Fruit fly (Drosophila melanogaster) whole organism, embryonic: ENCODE measurements around the gene Ugt35A1.
A peak's percentile ranks its signal among the peaks of the same experiment; 100 is the strongest.

Source experiments
- Atf-2 ChIP-seq: fragments of 200-800 bp; sonication (Bioruptor generic); optimal IDR thresholded peaks from 2 replicates; lab custom pipeline; 2016; ENCODE audit warnings: missing biosample characterization, missing genetic modification characterization
- CG10274 ChIP-seq: fragments of 200-800 bp; sonication (Bioruptor generic); optimal IDR thresholded peaks from 3 replicates; lab custom pipeline; 2017; ENCODE audit warnings: missing biosample characterization, mild to moderate bottlenecking, missing genetic modification characterization
- CG12299 ChIP-seq: fragments of 200-800 bp; sonication (Bioruptor generic); optimal IDR thresholded peaks from 2 replicates; lab custom pipeline; 2018; ENCODE audit warnings: missing biosample characterization, mild to moderate bottlenecking, missing genetic modification characterization
- CG1233 ChIP-seq: fragments of 200-800 bp; sonication (Bioruptor generic); optimal IDR thresholded peaks from 4 replicates; lab custom pipeline; 2018; ENCODE audit warnings: missing biosample characterization, mild to moderate bottlenecking, missing genetic modification characterization
- CG17568 ChIP-seq: fragments of 200-800 bp; sonication (Bioruptor generic); optimal IDR thresholded peaks from 2 replicates; lab custom pipeline; 2018; ENCODE audit warnings: missing biosample characterization, mild to moderate bottlenecking, missing genetic modification characterization, moderate library complexity
- CG17912 ChIP-seq: fragments of 200-800 bp; sonication (Bioruptor generic); optimal IDR thresholded peaks from 2 replicates; lab custom pipeline; 2018; ENCODE audit warnings: missing biosample characterization, mild to moderate bottlenecking, missing genetic modification characterization
- CG31388 ChIP-seq: fragments of 200-800 bp; sonication (Bioruptor generic); optimal IDR thresholded peaks from 2 replicates; lab custom pipeline; 2016; ENCODE audit warnings: missing biosample characterization, missing genetic modification characterization
- CG32767 ChIP-seq: fragments of 200-800 bp; sonication (Bioruptor generic); IDR thresholded peaks from 2 replicates; pipeline ENCODE4 v1.3.6; 2022; ENCODE audit warnings: missing biosample characterization, missing genetic modification characterization
- CG33557 ChIP-seq: fragments of 200-800 bp; sonication (Bioruptor generic); optimal IDR thresholded peaks from 2 replicates; lab custom pipeline; 2019; ENCODE audit warnings: missing biosample characterization, mild to moderate bottlenecking, missing genetic modification characterization, moderate library complexity
- CG34376 ChIP-seq: fragments of 200-800 bp; sonication (Bioruptor generic); optimal IDR thresholded peaks from 2 replicates; lab custom pipeline; 2018; ENCODE audit warnings: missing biosample characterization, mild to moderate bottlenecking, missing genetic modification characterization
- CG3838 ChIP-seq: fragments of 200-800 bp; sonication (Bioruptor generic); optimal IDR thresholded peaks from 3 replicates; lab custom pipeline; 2016; ENCODE audit warnings: missing biosample characterization, missing genetic modification characterization
- CG42726 ChIP-seq: fragments of 200-800 bp; sonication (Bioruptor generic); IDR thresholded peaks from 2 replicates; pipeline ENCODE4 v1.3.6; 2022; ENCODE audit warnings: missing biosample characterization, missing genetic modification characterization; ENCODE audit not compliant: partially characterized antibody
- CG4328 ChIP-seq: fragments of 200-800 bp; sonication (Bioruptor generic); optimal IDR thresholded peaks from 3 replicates; lab custom pipeline; 2017; ENCODE audit warnings: missing biosample characterization, missing genetic modification reagents, missing genetic modification characterization
- CG4617 ChIP-seq: fragments of 200-800 bp; sonication (Bioruptor generic); optimal IDR thresholded peaks from 3 replicates; lab custom pipeline; 2016; ENCODE audit warnings: missing biosample characterization, missing genetic modification characterization, borderline replicate concordance
- CG5245 ChIP-seq: fragments of 200-800 bp; sonication (Bioruptor generic); optimal IDR thresholded peaks from 3 replicates; lab custom pipeline; 2016; ENCODE audit warnings: missing biosample characterization, missing genetic modification characterization
- CG7357 ChIP-seq: fragments of 200-800 bp; sonication (Bioruptor generic); IDR thresholded peaks from 3 replicates; pipeline ENCODE4 v1.3.6; 2022; ENCODE audit warnings: missing biosample characterization, missing genetic modification characterization
- CG7963 ChIP-seq: fragments of 200-800 bp; sonication (Bioruptor generic); IDR thresholded peaks from 3 replicates; pipeline ENCODE4 v1.3.6; 2022; ENCODE audit warnings: missing biosample characterization, missing genetic modification characterization; ENCODE audit not compliant: partially characterized antibody
- CG8290 ChIP-seq, 3 experiments: fragments of 200-800 bp; sonication (Bioruptor generic); optimal IDR thresholded peaks; 2 replicates each; lab custom pipeline; 2016 to 2019; ENCODE audit warnings: missing biosample characterization in 3 of 3, missing genetic modification characterization in 3 of 3, mild to moderate bottlenecking in 2 of 3, moderate library complexity in 1 of 3
- CG8388 ChIP-seq: fragments of 200-800 bp; sonication (Bioruptor generic); optimal IDR thresholded peaks from 2 replicates; lab custom pipeline; 2019; ENCODE audit warnings: missing biosample characterization, mild to moderate bottlenecking, missing genetic modification characterization, moderate library complexity
- Dll ChIP-seq: fragments of 200-800 bp; sonication (Bioruptor generic); IDR thresholded peaks from 4 replicates; pipeline ENCODE4 v1.3.6; 2022; ENCODE audit warnings: missing biosample characterization, missing genetic modification characterization; ENCODE audit not compliant: partially characterized antibody
- HLHmδ ChIP-seq: fragments of 200-800 bp; sonication (Bioruptor generic); optimal IDR thresholded peaks from 2 replicates; lab custom pipeline; 2018; ENCODE audit warnings: missing biosample characterization, mild to moderate bottlenecking, missing genetic modification characterization, moderate library complexity
- HmgD ChIP-seq: fragments of 200-800 bp; sonication (Bioruptor generic); optimal IDR thresholded peaks from 3 replicates; lab custom pipeline; 2016; ENCODE audit warnings: missing biosample characterization, missing genetic modification characterization
- NC2α ChIP-seq: fragments of 200-800 bp; sonication (Bioruptor generic); optimal IDR thresholded peaks from 2 replicates; lab custom pipeline; 2016; ENCODE audit warnings: missing biosample characterization, missing genetic modification characterization
- NK7.1 ChIP-seq: fragments of 200-800 bp; sonication (Bioruptor generic); optimal IDR thresholded peaks from 3 replicates; lab custom pipeline; 2016; ENCODE audit warnings: missing biosample characterization, missing genetic modification characterization
- Nf-YB ChIP-seq: fragments of 200-800 bp; sonication (Bioruptor generic); optimal IDR thresholded peaks from 3 replicates; lab custom pipeline; 2019; ENCODE audit warnings: missing biosample characterization, mild to moderate bottlenecking, missing genetic modification characterization, moderate library complexity
- NfI ChIP-seq: fragments of 200-800 bp; sonication (Bioruptor generic); optimal IDR thresholded peaks from 3 replicates; lab custom pipeline; 2018; ENCODE audit warnings: missing biosample characterization, mild to moderate bottlenecking, missing genetic modification characterization, moderate library complexity
- Optix ChIP-seq: fragments of 200-800 bp; sonication (Bioruptor generic); IDR thresholded peaks from 3 replicates; pipeline ENCODE4 v1.3.6; 2022; ENCODE audit warnings: missing biosample characterization, missing genetic modification characterization
- Pdp1 ChIP-seq, 2 experiments: fragments of 200-800 bp; sonication (Bioruptor generic); optimal IDR thresholded peaks; 3 replicates each; lab custom pipeline; 2016; ENCODE audit warnings: missing biosample characterization in 2 of 2, missing genetic modification characterization in 2 of 2, mild to moderate bottlenecking in 1 of 2, moderate library complexity in 1 of 2
- Sry-δ ChIP-seq: fragments of 200-800 bp; sonication (Bioruptor generic); optimal IDR thresholded peaks from 2 replicates; lab custom pipeline; 2016; ENCODE audit warnings: missing biosample characterization, missing genetic modification characterization
- Xbp1 ChIP-seq: fragments of 200-800 bp; sonication (Bioruptor generic); optimal IDR thresholded peaks from 3 replicates; lab custom pipeline; 2016; ENCODE audit warnings: missing biosample characterization, mild to moderate bottlenecking, missing genetic modification characterization
- bcd ChIP-seq: fragments of 200-800 bp; sonication (Bioruptor generic); optimal IDR thresholded peaks from 2 replicates; lab custom pipeline; 2017; ENCODE audit warnings: missing biosample characterization, mild to moderate bottlenecking, missing genetic modification characterization
- bowl ChIP-seq: fragments of 200-800 bp; sonication (Bioruptor generic); IDR thresholded peaks from 2 replicates; pipeline ENCODE4 v1.3.6; 2022; ENCODE audit warnings: missing biosample characterization, missing genetic modification characterization
- cad ChIP-seq: fragments of >200 bp; optimal IDR thresholded peaks from 2 replicates; lab custom pipeline; 2017; ENCODE audit warnings: missing biosample characterization, missing genetic modification characterization
- cato ChIP-seq: fragments of 200-800 bp; sonication (Bioruptor generic); optimal IDR thresholded peaks from 2 replicates; lab custom pipeline; 2016; ENCODE audit warnings: missing biosample characterization, missing genetic modification characterization, borderline replicate concordance
- cg ChIP-seq: fragments of 200-800 bp; sonication (Bioruptor generic); optimal IDR thresholded peaks from 3 replicates; lab custom pipeline; 2019; ENCODE audit warnings: missing biosample characterization, mild to moderate bottlenecking, missing genetic modification characterization, moderate library complexity
- chn ChIP-seq: fragments of 200-800 bp; sonication (Bioruptor generic); optimal IDR thresholded peaks from 2 replicates; lab custom pipeline; 2016; ENCODE audit warnings: missing biosample characterization, missing genetic modification characterization
- crol ChIP-seq: fragments of 200-800 bp; sonication (Bioruptor generic); IDR thresholded peaks from 2 replicates; pipeline ENCODE4 v1.3.6; 2022; ENCODE audit warnings: missing biosample characterization, missing genetic modification characterization
- ems ChIP-seq: fragments of 200-800 bp; sonication (Bioruptor generic); optimal IDR thresholded peaks from 3 replicates; lab custom pipeline; 2016; ENCODE audit warnings: missing biosample characterization, missing genetic modification characterization
- exex ChIP-seq: fragments of 200-800 bp; sonication (Bioruptor generic); optimal IDR thresholded peaks from 4 replicates; lab custom pipeline; 2018; ENCODE audit warnings: missing biosample characterization, mild to moderate bottlenecking, missing genetic modification characterization, moderate library complexity
- fu2 ChIP-seq: fragments of 200-800 bp; sonication (Bioruptor generic); optimal IDR thresholded peaks from 2 replicates; lab custom pipeline; 2016; ENCODE audit warnings: missing biosample characterization, missing genetic modification characterization
- gcm2 ChIP-seq: fragments of 200-800 bp; sonication (Bioruptor generic); optimal IDR thresholded peaks from 2 replicates; lab custom pipeline; 2016; ENCODE audit warnings: missing biosample characterization, missing genetic modification characterization
- grn ChIP-seq: fragments of 200-800 bp; sonication (Bioruptor generic); optimal IDR thresholded peaks from 3 replicates; lab custom pipeline; 2017; ENCODE audit warnings: missing biosample characterization, missing genetic modification characterization
- gsb ChIP-seq: fragments of 200-800 bp; sonication (Bioruptor generic); IDR thresholded peaks from 2 replicates; pipeline ENCODE4 v1.3.6; 2022; ENCODE audit warnings: missing biosample characterization, missing genetic modification characterization
- jumu ChIP-seq: fragments of 200-800 bp; sonication (Bioruptor generic); optimal IDR thresholded peaks from 3 replicates; lab custom pipeline; 2016; ENCODE audit warnings: missing biosample characterization, missing genetic modification characterization
- ken ChIP-seq: fragments of 200-800 bp; sonication (Bioruptor generic); IDR thresholded peaks from 3 replicates; pipeline ENCODE4 v1.3.6; 2022; ENCODE audit warnings: missing biosample characterization, missing genetic modification characterization
- maf-S ChIP-seq: fragments of 200-800 bp; sonication (Bioruptor generic); optimal IDR thresholded peaks from 2 replicates; lab custom pipeline; 2016; ENCODE audit warnings: missing biosample characterization, missing genetic modification characterization
- mld ChIP-seq: fragments of 200-800 bp; sonication (Bioruptor generic); IDR thresholded peaks from 3 replicates; pipeline ENCODE4 v1.3.6; 2022; ENCODE audit warnings: missing biosample characterization, missing genetic modification characterization; ENCODE audit not compliant: partially characterized antibody
- onecut ChIP-seq: fragments of 200-800 bp; sonication (Bioruptor generic); IDR thresholded peaks from 2 replicates; pipeline ENCODE4 v1.3.6; 2022; ENCODE audit warnings: missing biosample characterization, missing genetic modification characterization
- rib ChIP-seq: fragments of 200-800 bp; sonication (Bioruptor generic); IDR thresholded peaks from 2 replicates; pipeline ENCODE4 v1.3.6; 2022; ENCODE audit warnings: missing biosample characterization, missing genetic modification characterization
- vnd ChIP-seq: fragments of 200-800 bp; sonication (Bioruptor generic); IDR thresholded peaks from 3 replicates; pipeline ENCODE4 v1.3.6; 2022; ENCODE audit warnings: missing biosample characterization, missing genetic modification characterization; ENCODE audit not compliant: partially characterized antibody

Ugt35A1 gene

DNA sequence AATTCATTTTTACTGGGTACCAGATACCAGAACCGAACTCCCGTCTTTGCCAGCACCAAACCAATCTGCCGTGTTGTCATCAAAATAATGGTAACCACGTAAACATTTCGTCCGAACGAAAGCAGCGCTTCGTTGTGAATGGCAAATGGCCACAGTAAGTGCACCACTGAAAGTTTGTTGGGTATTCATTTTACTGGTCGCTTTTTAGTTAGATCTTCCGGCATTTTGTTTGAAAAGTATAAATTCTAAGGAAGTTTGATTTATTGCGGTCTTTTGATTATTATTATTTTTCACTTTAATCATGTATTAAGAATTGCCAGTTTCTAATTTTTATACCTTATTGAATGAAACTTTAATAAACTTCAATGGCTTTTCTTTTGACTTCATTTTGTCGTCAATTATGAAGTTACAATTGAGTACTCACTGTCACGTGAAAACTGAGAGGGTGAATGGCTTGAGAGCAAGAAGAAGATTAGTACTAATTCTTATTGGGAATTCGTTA lies 42.0 kb upstream of the Ugt35A1 start, which contains the start of gene ZnT86D (continued):
- TF ChIP-seq bcd (GFP tag; lab: Kevin White, UChicago) (peak; percentile 68), CG4617 (GFP tag; lab: Kevin White, UChicago) (no peak), NfI (GFP tag; lab: Kevin White, UChicago) (peak; percentile 67), Dll (no peak), CG34376 (GFP tag; lab: Kevin White, UChicago) (peak; percentile 67), grn (no peak), CG8290 (GFP tag; optimal IDR thresholded peaks at IDR 0.05; lab: Kevin White, UChicago) (peak; percentile 24), CG8290 (tag; optimal IDR thresholded peaks at IDR 0.05; lab: Kevin White, UChicago) (peak in 1 of 2 experiments; percentile 69), Atf-2 (GFP tag; lab: Kevin White, UChicago) (peak; percentile 5), gsb (GFP tag; lab: Robert Waterston, UW) (no peak), CG33557 (GFP tag; lab: Kevin White, UChicago) (peak; percentile 55), fu2 (GFP tag; lab: Kevin White, UChicago) (peak; percentile 42), CG4328 (peak; percentile 59), HLHmδ (GFP tag; lab: Kevin White, UChicago) (no peak), bowl (no peak), cad (GFP tag; lab: Kevin White, UChicago) (no peak), Pdp1 (GFP tag; optimal IDR thresholded peaks at IDR 0.05; lab: Kevin White, UChicago) (peak; percentile 48 to 49), CG8388 (peak; percentile 39), CG32767 (GFP tag; lab: Robert Waterston, UW) (no peak), onecut (no peak), CG10274 (GFP tag; lab: Kevin White, UChicago) (no peak), CG1233 (GFP tag; lab: Kevin White, UChicago) (peak; percentile 46), CG5245 (GFP tag; lab: Kevin White, UChicago) (peak; percentile 18), NC2α (no peak), ken (GFP tag; lab: Robert Waterston, UW) (0 out of 3 replicates have a peak, but pooled peaks have one; percentile 4), Xbp1 (GFP tag; lab: Kevin White, UChicago) (peak; percentile 54), CG17912 (GFP tag; lab: Kevin White, UChicago) (peak; percentile 2), CG17568 (GFP tag; lab: Kevin White, UChicago) (peak; percentile 58), HmgD (no peak), CG3838 (GFP tag; lab: Kevin White, UChicago) (peak; percentile 26), mld (no peak), cato (GFP tag; lab: Kevin White, UChicago) (no peak), maf-S (GFP tag; lab: Kevin White, UChicago) (peak; percentile 11), CG42726 (GFP tag; lab: Robert Waterston, UW) (no peak), crol (peak; percentile 71), CG7357 (GFP tag; lab: Robert Waterston, UW) (peak; percentile 24; the same call in 1 of the 3 replicates), cg (GFP tag; lab: Kevin White, UChicago) (no peak), NK7.1 (GFP tag; lab: Kevin White, UChicago) (peak; percentile 39), vnd (GFP tag; lab: Robert Waterston, UW) (no peak), exex (tag; lab: Kevin White, UChicago) (peak; percentile 50), gcm2 (GFP tag; lab: Kevin White, UChicago) (no peak), Nf-YB (GFP tag; lab: Kevin White, UChicago) (peak; percentile 45), chn (GFP tag; lab: Kevin White, UChicago) (no peak), Sry-δ (GFP tag; lab: Kevin White, UChicago) (peak; percentile 46), jumu (GFP tag; lab: Kevin White, UChicago) (peak; percentile 53), Optix (no peak), ems (peak; percentile 51), CG12299 (tag; lab: Kevin White, UChicago) (peak; percentile 36), CG7963 (GFP tag; lab: Robert Waterston, UW) (no peak), rib (GFP tag; lab: Robert Waterston, UW) (no peak), CG31388 (no peak)
